Fruit fly (Drosophila melanogaster) whole organism, pupa: ENCODE data around the gene CG7011.

Experiments used
- CG10348 ChIP-seq: fragments of 200-800 bp; sonication (Bioruptor generic); IDR thresholded peaks from 2 replicates; pipeline ENCODE4 v1.3.6; 2022; ENCODE audit warnings: missing biosample characterization, missing genetic modification characterization
- CG13204 ChIP-seq: fragments of 200-800 bp; sonication (Bioruptor generic); optimal IDR thresholded peaks from 2 replicates; lab custom pipeline; 2018; ENCODE audit warnings: missing biosample characterization, mild to moderate bottlenecking, missing genetic modification characterization, moderate library complexity
- CG8159 ChIP-seq: fragments of 200-800 bp; sonication (Bioruptor generic); optimal IDR thresholded peaks from 3 replicates; lab custom pipeline; 2018; ENCODE audit warnings: missing biosample characterization, mild to moderate bottlenecking, missing genetic modification characterization, moderate library complexity
- EcR ChIP-seq: fragments of 200-800 bp; sonication (Bioruptor generic); optimal IDR thresholded peaks from 3 replicates; lab custom pipeline; 2019; ENCODE audit warnings: missing biosample characterization, missing genetic modification characterization, mild to moderate bottlenecking, moderate library complexity, missing genetic modification reagents

dm6 chr3L:15192172-15192571, 28.7 kb upstream of the CG7011 start:
- TF ChIP-seq CG8159 = peak; percentile 22
- no peak for TF ChIP-seq EcR
- no peak for TF ChIP-seq CG10348
- no peak for TF ChIP-seq CG13204 (GFP tag; lab: Kevin White, UChicago)
